Comparison of ENCODE assay signal across 2 worm cellular contexts in the genomic region with DNA sequence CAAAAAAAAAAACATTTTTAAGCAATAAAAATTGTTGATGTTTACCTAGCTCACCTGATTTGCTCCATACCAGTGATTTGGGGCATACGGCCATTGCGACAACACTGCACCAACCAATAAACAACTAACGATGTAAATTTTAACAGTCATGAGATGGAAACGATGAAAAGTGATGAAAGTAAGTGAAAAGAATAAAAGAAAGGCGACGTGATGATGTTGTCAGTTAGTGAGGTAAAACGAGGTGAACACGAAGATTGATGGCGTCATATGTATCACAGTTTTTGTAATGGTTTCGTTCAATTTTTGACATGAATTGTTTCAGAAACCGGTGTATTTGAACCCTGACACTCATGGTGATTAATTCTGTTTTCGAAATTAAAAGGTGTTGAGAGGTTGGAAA.
A peak's percentile ranks its signal among the peaks of the same experiment; 100 is the strongest.
TF ChIP-seq lines count a peak whose summit lies in the region.

A gene (minus strand): TSS at position 226 of the 400 bp plus-strand sequence.

TF ChIP-seq in whole organism, L1 larva, 84 proteins besides CTCF, POLR2A, EP300 and RAD21:
- TF ChIP-seq blmp-1 (tag; optimal IDR thresholded peaks at IDR 0.05; lab: Kevin White, UChicago) (peak; percentile 60), fkh-10 (GFP tag; optimal IDR thresholded peaks at IDR 0.05; lab: Kevin White, UChicago) (no peak), tlp-1 (tag; optimal IDR thresholded peaks at IDR 0.05; lab: Kevin White, UChicago) (no peak), lin-35 (GFP tag; optimal IDR thresholded peaks at IDR 0.05; lab: Kevin White, UChicago) (peak in 1 of 2 experiments; percentile 9)
TF ChIP-seq in whole organism, L1 larva: peak in this region for 2.

TF ChIP-seq in whole organism, L4 larva, 104 proteins besides CTCF, POLR2A, EP300 and RAD21:
- TF ChIP-seq unc-62 (GFP tag; optimal IDR thresholded peaks at IDR 0.05 in 1 of 2; lab: Kevin White, UChicago): peak in 1 of 2 experiments; percentile 74
- no peak for TF ChIP-seq unc-62 (tag; optimal IDR thresholded peaks at IDR 0.05; lab: Kevin White, UChicago)
- TF ChIP-seq egl-27 (tag; optimal IDR thresholded peaks at IDR 0.05; lab: Kevin White, UChicago): no peak
- no peak for TF ChIP-seq daf-16 (GFP tag; optimal IDR thresholded peaks at IDR 0.05; lab: Kevin White, UChicago)
- peak; percentile 86 for TF ChIP-seq daf-16 (tag; optimal IDR thresholded peaks at IDR 0.05; lab: Kevin White, UChicago)
- TF ChIP-seq ceh-28 (tag; optimal IDR thresholded peaks at IDR 0.05; lab: Kevin White, UChicago): no peak
- TF ChIP-seq egl-43 (GFP tag; IDR thresholded peaks at IDR 0.05; lab: Robert Waterston, UW): no peak
- TF ChIP-seq hlh-30 (tag; optimal IDR thresholded peaks at IDR 0.05; lab: Kevin White, UChicago; ENCODE audit: insufficient read depth): peak; percentile 13
TF ChIP-seq in whole organism, L4 larva: peak in this region for 3.
